Fruit fly (Drosophila melanogaster): ENCODE data around the gene CG34174.

Gene CG34174

DNA sequence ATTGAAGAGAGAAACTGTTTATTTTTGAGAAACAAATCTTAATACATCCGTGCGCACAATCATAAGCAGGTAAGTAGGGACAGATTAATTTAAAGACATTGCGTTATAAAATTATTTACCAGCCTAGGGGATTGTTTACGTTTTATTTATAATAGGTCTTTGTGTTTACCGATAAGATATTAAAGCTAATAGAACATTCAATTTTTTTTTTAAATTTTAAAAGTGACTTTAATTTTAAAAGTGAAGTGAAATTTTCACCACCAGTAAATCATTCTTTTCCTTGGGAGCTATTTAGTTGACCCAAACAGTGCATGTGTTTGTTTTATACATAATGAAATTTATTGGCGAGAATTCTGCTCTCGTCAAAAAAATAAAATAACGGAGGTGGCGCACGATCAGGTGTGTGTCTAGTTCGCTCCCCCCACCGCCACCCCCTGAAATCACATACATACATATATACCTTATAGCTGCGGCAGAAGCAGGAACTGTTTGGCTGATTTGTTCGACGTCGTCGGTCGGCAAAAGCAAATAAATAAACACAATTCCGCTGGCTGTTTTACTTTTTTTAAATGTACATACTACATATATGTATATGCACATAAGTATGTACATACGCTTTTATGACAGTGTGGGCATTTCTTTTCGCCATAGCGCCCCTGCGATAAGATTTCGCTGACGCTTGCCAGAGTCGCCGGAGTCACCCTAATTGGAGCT lies 38.0 kb upstream of the CG34174 start (continued):
- TF ChIP-seq Chrac-16 (GFP tag; optimal IDR thresholded peaks at IDR 0.05): no peak
- no peak for TF ChIP-seq ken (GFP tag; IDR thresholded peaks at IDR 0.05)
- no peak for TF ChIP-seq exex (tag; optimal IDR thresholded peaks at IDR 0.05)
- no peak for TF ChIP-seq CG11093 (GFP tag; IDR thresholded peaks at IDR 0.05)
- peak; percentile 27; the same call in 1 of the 2 replicates for TF ChIP-seq CG14441 (GFP tag; IDR thresholded peaks at IDR 0.05)
- peak; percentile 36 for TF ChIP-seq cad (GFP tag; optimal IDR thresholded peaks at IDR 0.05)
- no peak for TF ChIP-seq Optix (GFP tag; IDR thresholded peaks at IDR 0.05)
- TF ChIP-seq yki (optimal IDR thresholded peaks at IDR 0.05): no peak
- no peak for TF ChIP-seq cato (GFP tag; optimal IDR thresholded peaks at IDR 0.05; ENCODE audit: borderline replicate concordance)
- peak; percentile 26 for TF ChIP-seq CG10147 (GFP tag; optimal IDR thresholded peaks at IDR 0.05)
- no peak for TF ChIP-seq slp2 (GFP tag; optimal IDR thresholded peaks at IDR 0.05)

DNA sequence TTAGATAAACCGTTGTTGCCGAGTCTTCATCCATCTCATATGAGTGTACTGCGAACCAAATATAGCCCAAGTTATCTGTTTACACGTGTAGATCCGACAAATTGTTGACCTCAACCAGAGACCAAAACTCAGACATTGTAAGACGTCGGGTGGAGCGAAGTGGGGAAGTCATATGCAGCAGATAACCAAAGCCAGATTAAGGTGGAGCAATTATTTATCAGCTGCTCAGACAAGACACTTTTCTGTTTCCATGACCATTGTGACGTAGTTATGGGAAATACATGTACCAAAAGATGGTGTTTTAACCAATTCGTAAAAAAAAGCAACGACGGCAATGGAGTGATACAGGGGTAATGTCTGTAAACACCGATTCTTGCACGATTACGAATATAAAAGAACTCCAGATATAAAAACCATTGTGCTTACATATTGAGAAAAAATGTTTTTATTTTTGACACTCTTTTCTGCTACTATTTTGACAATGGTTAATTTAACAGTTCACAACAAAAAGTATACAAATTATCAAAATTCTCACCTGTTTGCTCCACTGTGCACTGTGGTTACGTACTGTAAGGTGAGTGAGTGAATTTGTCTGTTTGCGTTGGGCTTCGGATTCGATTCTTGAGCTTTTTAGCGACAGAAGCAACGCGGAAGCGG lies 36.6 kb upstream of the CG34174 start:
- TF ChIP-seq vnd (GFP tag; IDR thresholded peaks at IDR 0.05; ENCODE audit: partially characterized antibody) (no peak), CG13894 (tag; optimal IDR thresholded peaks at IDR 0.05) (no peak), B-H1 (GFP tag; IDR thresholded peaks at IDR 0.05) (no peak), al (GFP tag; IDR thresholded peaks at IDR 0.05) (peak; percentile 55), CG18619 (GFP tag; optimal IDR thresholded peaks at IDR 0.05) (peak; percentile 39), gro (GFP tag; optimal IDR thresholded peaks at IDR 0.05) (peak; percentile 62), dimm (GFP tag; IDR thresholded peaks at IDR 0.05) (no peak), CG3407 (GFP tag; optimal IDR thresholded peaks at IDR 0.05) (no peak), bigmax (GFP tag; optimal IDR thresholded peaks at IDR 0.05) (no peak), crp (GFP tag; optimal IDR thresholded peaks at IDR 0.05) (no peak), Sox100B (GFP tag; optimal IDR thresholded peaks at IDR 0.05) (peak; percentile 40), CG10147 (GFP tag; optimal IDR thresholded peaks at IDR 0.05) (no peak), phol (tag; optimal IDR thresholded peaks at IDR 0.05) (peak; percentile 38), CG9797 (GFP tag; optimal IDR thresholded peaks at IDR 0.05) (no peak), chinmo (GFP tag; IDR thresholded peaks at IDR 0.05; ENCODE audit: partially characterized antibody) (no peak), lola (GFP tag; optimal IDR thresholded peaks at IDR 0.05) (peak in 1 of 3 experiments; percentile 5), aop (GFP tag; IDR thresholded peaks at IDR 0.05) (no peak), wek (GFP tag; optimal IDR thresholded peaks at IDR 0.05) (peak; percentile 6), Nf-YB (GFP tag; optimal IDR thresholded peaks at IDR 0.05) (no peak), CG17359 (tag; optimal IDR thresholded peaks at IDR 0.05) (peak; percentile 22), Hr3 (GFP tag; optimal IDR thresholded peaks at IDR 0.05) (no peak), run (tag; optimal IDR thresholded peaks at IDR 0.05) (peak; percentile 8), Hey (tag; optimal IDR thresholded peaks at IDR 0.05) (no peak), Dfd (GFP tag; optimal IDR thresholded peaks at IDR 0.05) (no peak), CG13296 (GFP tag; optimal IDR thresholded peaks at IDR 0.05) (no peak), bcd (GFP tag; optimal IDR thresholded peaks at IDR 0.05) (peak; percentile 47), Hsf (GFP tag; optimal IDR thresholded peaks at IDR 0.05) (peak; percentile 59), CG13287 (GFP tag; IDR thresholded peaks at IDR 0.05; ENCODE audit: partially characterized antibody) (no peak), ab (GFP tag; optimal IDR thresholded peaks at IDR 0.05) (peak; percentile 54), tap (tag; optimal IDR thresholded peaks at IDR 0.05) (peak; percentile 2), Drgx (GFP tag; IDR thresholded peaks at IDR 0.05) (no peak), CG15269 (tag; optimal IDR thresholded peaks at IDR 0.05) (peak; percentile 39), CG15011 (GFP tag; optimal IDR thresholded peaks at IDR 0.05) (no peak), knrl (GFP tag; IDR thresholded peaks at IDR 0.05; ENCODE audit: partially characterized antibody) (no peak), dati (GFP tag; IDR thresholded peaks at IDR 0.05) (no peak), salm (tag; optimal IDR thresholded peaks at IDR 0.05) (no peak), Awh (GFP tag; IDR thresholded peaks at IDR 0.05) (no peak)

Measured in whole organism, embryonic.